Fruit fly (Drosophila melanogaster) whole organism, embryonic: Measurements from ENCODE around the gene bumpel.

ENCODE experiments used
- CG11085 ChIP-seq: fragments of 200-800 bp; sonication (Bioruptor generic); IDR thresholded peaks from 2 replicates; pipeline ENCODE4 v1.3.6; 2022; ENCODE audit warnings: missing biosample characterization, missing genetic modification characterization
- CG12391 ChIP-seq: fragments of 200-800 bp; sonication (Bioruptor generic); optimal IDR thresholded peaks from 3 replicates; lab custom pipeline; 2018; ENCODE audit warnings: missing biosample characterization, mild to moderate bottlenecking, missing genetic modification characterization, moderate library complexity
- CG12659 ChIP-seq: fragments of 200-800 bp; sonication (Bioruptor generic); optimal IDR thresholded peaks from 3 replicates; lab custom pipeline; 2017; ENCODE audit warnings: mild to moderate bottlenecking, missing biosample characterization, missing genetic modification reagents, missing genetic modification characterization
- CG13894 ChIP-seq: fragments of 200-800 bp; sonication (Bioruptor generic); optimal IDR thresholded peaks from 3 replicates; lab custom pipeline; 2018; ENCODE audit warnings: missing biosample characterization, mild to moderate bottlenecking, missing genetic modification characterization, moderate library complexity
- CG14860 ChIP-seq: fragments of 200-800 bp; sonication (Bioruptor generic); IDR thresholded peaks from 3 replicates; pipeline ENCODE4 v1.3.6; 2022; ENCODE audit warnings: missing biosample characterization, missing genetic modification characterization; ENCODE audit not compliant: partially characterized antibody
- CG15269 ChIP-seq: fragments of 200-800 bp; sonication (Bioruptor generic); optimal IDR thresholded peaks from 2 replicates; lab custom pipeline; 2018; ENCODE audit warnings: missing biosample characterization, mild to moderate bottlenecking, missing genetic modification characterization, moderate library complexity
- CG15479 ChIP-seq: fragments of 200-800 bp; sonication (Bioruptor generic); optimal IDR thresholded peaks from 3 replicates; lab custom pipeline; 2019; ENCODE audit warnings: missing biosample characterization, mild to moderate bottlenecking, missing genetic modification characterization, moderate library complexity
- CG17829 ChIP-seq: fragments of 200-800 bp; optimal IDR thresholded peaks from 2 replicates; lab custom pipeline; 2019; ENCODE audit warnings: missing biosample characterization, mild to moderate bottlenecking, missing genetic modification characterization, moderate library complexity
- CG2129 ChIP-seq: fragments of 200-800 bp; sonication (Bioruptor generic); IDR thresholded peaks from 2 replicates; pipeline ENCODE4 v1.3.6; 2022; ENCODE audit warnings: missing biosample characterization, missing genetic modification characterization; ENCODE audit not compliant: partially characterized antibody
- CG2202 ChIP-seq: fragments of 200-800 bp; sonication (Bioruptor generic); optimal IDR thresholded peaks from 2 replicates; lab custom pipeline; 2018; ENCODE audit warnings: missing biosample characterization, mild to moderate bottlenecking, missing genetic modification characterization
- CG30020 ChIP-seq: fragments of 200-800 bp; optimal IDR thresholded peaks from 2 replicates; lab custom pipeline; 2019; ENCODE audit warnings: missing biosample characterization, mild to moderate bottlenecking, missing genetic modification characterization, moderate library complexity
- CG32772 ChIP-seq: fragments of 200-800 bp; sonication (Bioruptor generic); IDR thresholded peaks from 2 replicates; pipeline ENCODE4 v1.3.6; 2022; ENCODE audit warnings: missing biosample characterization, missing genetic modification characterization
- CG34376 ChIP-seq: fragments of 200-800 bp; sonication (Bioruptor generic); optimal IDR thresholded peaks from 2 replicates; lab custom pipeline; 2018; ENCODE audit warnings: missing biosample characterization, mild to moderate bottlenecking, missing genetic modification characterization
- CG7839 ChIP-seq: fragments of 200-800 bp; sonication (Bioruptor generic); optimal IDR thresholded peaks from 3 replicates; lab custom pipeline; 2018; ENCODE audit warnings: missing biosample characterization, mild to moderate bottlenecking, missing genetic modification characterization, moderate library complexity
- CTCF ChIP-seq: fragments of 200-800 bp; sonication (Bioruptor generic); optimal IDR thresholded peaks from 2 replicates; lab custom pipeline; 2017; ENCODE audit warnings: missing biosample characterization, mild to moderate bottlenecking, missing genetic modification characterization, moderate library complexity
- D19A ChIP-seq: fragments of 200-800 bp; optimal IDR thresholded peaks from 3 replicates; lab custom pipeline; 2019; ENCODE audit warnings: missing biosample characterization, mild to moderate bottlenecking, missing genetic modification characterization, moderate library complexity
- Dp ChIP-seq: fragments of 200-800 bp; sonication (Bioruptor generic); optimal IDR thresholded peaks from 2 replicates; lab custom pipeline; 2018; ENCODE audit warnings: missing biosample characterization, mild to moderate bottlenecking, missing genetic modification characterization, moderate library complexity
- Ets65A ChIP-seq: fragments of 200-800 bp; sonication (Bioruptor generic); peaks from one replicate; lab custom pipeline; 2016; ENCODE audit warnings: missing biosample characterization, missing genetic modification characterization
- Fer1 ChIP-seq: fragments of 200-800 bp; sonication (Bioruptor generic); optimal IDR thresholded peaks from 2 replicates; lab custom pipeline; 2017; ENCODE audit warnings: missing biosample characterization, mild to moderate bottlenecking, missing genetic modification characterization
- H15 ChIP-seq: fragments of 200-800 bp; sonication (Bioruptor generic); IDR thresholded peaks from 3 replicates; pipeline ENCODE4 v1.3.6; 2022; ENCODE audit warnings: missing biosample characterization, missing genetic modification characterization
- HLH4C ChIP-seq: fragments of 200-800 bp; sonication (Bioruptor generic); IDR thresholded peaks from 3 replicates; pipeline ENCODE4 v1.3.6; 2022; ENCODE audit warnings: missing biosample characterization, missing genetic modification characterization; ENCODE audit not compliant: partially characterized antibody
- Hr3 ChIP-seq: fragments of 200-800 bp; sonication (Bioruptor generic); optimal IDR thresholded peaks from 3 replicates; lab custom pipeline; 2016; ENCODE audit warnings: missing biosample characterization, missing genetic modification characterization
- Mes4 ChIP-seq: fragments of 200-800 bp; sonication (Bioruptor generic); optimal IDR thresholded peaks from 2 replicates; lab custom pipeline; 2016; ENCODE audit warnings: missing biosample characterization, missing genetic modification characterization
- Nf-YB ChIP-seq: fragments of 200-800 bp; sonication (Bioruptor generic); optimal IDR thresholded peaks from 3 replicates; lab custom pipeline; 2019; ENCODE audit warnings: missing biosample characterization, mild to moderate bottlenecking, missing genetic modification characterization, moderate library complexity
- Spps ChIP-seq: fragments of 200-800 bp; sonication (Bioruptor generic); optimal IDR thresholded peaks from 2 replicates; lab custom pipeline; 2018; ENCODE audit warnings: missing biosample characterization, mild to moderate bottlenecking, missing genetic modification characterization
- Sry-δ ChIP-seq: fragments of 200-800 bp; sonication (Bioruptor generic); optimal IDR thresholded peaks from 2 replicates; lab custom pipeline; 2016; ENCODE audit warnings: missing biosample characterization, missing genetic modification characterization
- TFAM ChIP-seq: fragments of 200-800 bp; sonication (Bioruptor generic); optimal IDR thresholded peaks from 2 replicates; lab custom pipeline; 2017; ENCODE audit warnings: missing biosample characterization, missing genetic modification characterization, inconsistent platforms
- Tbp ChIP-seq: fragments of >200 bp; optimal IDR thresholded peaks from 2 replicates; lab custom pipeline; 2018; ENCODE audit warnings: missing biosample characterization, missing genetic modification characterization
- Xbp1 ChIP-seq: fragments of 200-800 bp; sonication (Bioruptor generic); optimal IDR thresholded peaks from 3 replicates; lab custom pipeline; 2016; ENCODE audit warnings: missing biosample characterization, mild to moderate bottlenecking, missing genetic modification characterization
- YL-1 ChIP-seq: fragments of 200-800 bp; sonication (Bioruptor generic); optimal IDR thresholded peaks from 3 replicates; lab custom pipeline; 2017; ENCODE audit warnings: missing biosample characterization, mild to moderate bottlenecking, missing genetic modification characterization
- abd-A ChIP-seq: fragments of 200-800 bp; sonication (Bioruptor generic); optimal IDR thresholded peaks from 3 replicates; lab custom pipeline; 2019; ENCODE audit warnings: missing biosample characterization, mild to moderate bottlenecking, missing genetic modification characterization, moderate library complexity
- ara ChIP-seq: fragments of 200-800 bp; sonication (Bioruptor generic); IDR thresholded peaks from 2 replicates; pipeline ENCODE4 v1.3.6; 2022; ENCODE audit warnings: missing biosample characterization, missing genetic modification characterization
- chinmo ChIP-seq: fragments of 200-800 bp; sonication (Bioruptor generic); IDR thresholded peaks from 4 replicates; pipeline ENCODE4 v1.3.6; 2022; ENCODE audit warnings: missing biosample characterization, missing genetic modification characterization; ENCODE audit not compliant: partially characterized antibody
- dm ChIP-seq: fragments of 200-800 bp; sonication (Bioruptor generic); optimal IDR thresholded peaks from 3 replicates; lab custom pipeline; 2016; ENCODE audit warnings: missing biosample characterization, missing genetic modification characterization
- emc ChIP-seq: fragments of 200-800 bp; sonication (Bioruptor generic); optimal IDR thresholded peaks from 2 replicates; lab custom pipeline; 2016; ENCODE audit warnings: missing biosample characterization, missing genetic modification characterization
- gfzf ChIP-seq: fragments of 200-800 bp; sonication (Bioruptor generic); optimal IDR thresholded peaks from 2 replicates; lab custom pipeline; 2016; ENCODE audit warnings: missing biosample characterization, mild to moderate bottlenecking, missing genetic modification characterization, moderate library complexity
- hkb ChIP-seq, 2 experiments: fragments of 200-800 bp in 1 of 2; fragments of >200 bp in 1 of 2; sonication (Bioruptor generic) in 1 of 2; IDR thresholded peaks in 1 of 2; optimal IDR thresholded peaks in 1 of 2; 2 replicates each; pipeline versions ENCODE4 v1.3.6 to Lab custom; 2017 to 2022; ENCODE audit warnings: missing biosample characterization in 1 of 2, missing genetic modification characterization in 1 of 2
- mld ChIP-seq: fragments of 200-800 bp; sonication (Bioruptor generic); IDR thresholded peaks from 3 replicates; pipeline ENCODE4 v1.3.6; 2022; ENCODE audit warnings: missing biosample characterization, missing genetic modification characterization; ENCODE audit not compliant: partially characterized antibody
- nmo ChIP-seq: fragments of 200-800 bp; sonication (Bioruptor generic); optimal IDR thresholded peaks from 2 replicates; lab custom pipeline; 2018; ENCODE audit warnings: missing biosample characterization, mild to moderate bottlenecking, missing genetic modification characterization, moderate library complexity
- odd ChIP-seq: fragments of 200-800 bp; sonication (Bioruptor generic); optimal IDR thresholded peaks from 2 replicates; lab custom pipeline; 2017; ENCODE audit warnings: missing biosample characterization, mild to moderate bottlenecking, missing genetic modification characterization
- pb ChIP-seq: fragments of 200-800 bp; sonication (Bioruptor generic); optimal IDR thresholded peaks from 3 replicates; lab custom pipeline; 2016; ENCODE audit warnings: missing biosample characterization, missing genetic modification characterization
- pzg ChIP-seq: fragments of 200-800 bp; sonication (Bioruptor generic); optimal IDR thresholded peaks from 3 replicates; lab custom pipeline; 2018; ENCODE audit warnings: missing biosample characterization, mild to moderate bottlenecking, missing genetic modification characterization, moderate library complexity
- salm ChIP-seq: fragments of 200-800 bp; sonication (Bioruptor generic); optimal IDR thresholded peaks from 2 replicates; lab custom pipeline; 2018; ENCODE audit warnings: missing biosample characterization, mild to moderate bottlenecking, missing genetic modification characterization
- ssp ChIP-seq: fragments of 200-800 bp; sonication (Bioruptor generic); IDR thresholded peaks from 2 replicates; pipeline ENCODE4 v1.3.6; 2022; ENCODE audit warnings: missing biosample characterization, missing genetic modification characterization
- sug ChIP-seq: fragments of 200-800 bp; optimal IDR thresholded peaks from 2 replicates; lab custom pipeline; 2019; ENCODE audit warnings: missing biosample characterization, mild to moderate bottlenecking, missing genetic modification characterization, moderate library complexity
- vnd ChIP-seq: fragments of 200-800 bp; sonication (Bioruptor generic); IDR thresholded peaks from 3 replicates; pipeline ENCODE4 v1.3.6; 2022; ENCODE audit warnings: missing biosample characterization, missing genetic modification characterization; ENCODE audit not compliant: partially characterized antibody
- z ChIP-seq: fragments of 200-800 bp; sonication (Bioruptor generic); IDR thresholded peaks from 3 replicates; pipeline ENCODE4 v1.3.6; 2022; ENCODE audit warnings: missing biosample characterization, missing genetic modification characterization
- zfh2 ChIP-seq: fragments of 200-800 bp; sonication (Bioruptor generic); optimal IDR thresholded peaks from 2 replicates; lab custom pipeline; 2016; ENCODE audit warnings: missing biosample characterization, missing genetic modification characterization

bumpel gene

DNA sequence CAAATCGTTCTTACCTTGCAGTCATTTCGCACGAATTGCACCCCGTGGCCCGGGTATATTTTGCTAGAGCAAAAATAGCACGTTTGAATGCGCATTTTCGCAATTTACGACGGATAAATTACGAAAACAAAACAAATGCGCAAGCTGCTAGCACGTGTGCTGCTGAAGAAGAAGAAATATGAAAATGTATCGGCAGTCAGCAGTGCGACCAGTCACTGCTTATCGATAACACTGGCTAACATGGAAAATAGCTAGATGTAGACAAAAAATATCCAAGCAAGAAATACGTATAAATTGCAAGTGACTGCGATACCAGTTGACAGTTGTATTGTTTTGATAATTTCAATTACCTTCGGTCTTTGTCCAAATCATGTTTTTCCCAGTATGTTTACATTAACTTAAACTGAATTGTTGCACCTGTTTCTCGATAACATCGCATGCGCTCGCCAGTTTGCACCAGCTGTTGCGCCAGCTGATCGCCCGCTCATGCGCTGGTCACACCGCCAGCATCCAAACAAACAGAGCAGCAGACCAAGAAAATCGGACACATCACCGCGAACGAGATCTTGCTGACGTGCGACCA is 13.0 kb upstream of the bumpel start, which contains the start of the genes RpL24-like and CG5276 (continued):
- peak; percentile 90 for TF ChIP-seq pzg (GFP tag; lab: Kevin White, UChicago)
- peak; percentile 83 for TF ChIP-seq CG30020
- TF ChIP-seq sug (tag; lab: Kevin White, UChicago) = peak; percentile 57
- no peak for TF ChIP-seq Mes4 (GFP tag; lab: Kevin White, UChicago)
- peak; percentile 74 for TF ChIP-seq gfzf (GFP tag; lab: Kevin White, UChicago)
- no peak for TF ChIP-seq emc (GFP tag; lab: Kevin White, UChicago)
- peak; percentile 9 for TF ChIP-seq Nf-YB (GFP tag; lab: Kevin White, UChicago)
- TF ChIP-seq ara (GFP tag; lab: Robert Waterston, UW) = no peak
- TF ChIP-seq CG2202 = no peak
- no peak for TF ChIP-seq CG34376 (GFP tag; lab: Kevin White, UChicago)
- TF ChIP-seq CG2129 = 0 out of 2 replicates have a peak, but pooled peaks have one; percentile 16
- TF ChIP-seq ssp (GFP tag; lab: Robert Waterston, UW) = peak; percentile 88
- TF ChIP-seq CG13894 (tag; lab: Kevin White, UChicago) = no peak
- TF ChIP-seq chinmo (GFP tag; lab: Robert Waterston, UW) = 0 out of 4 replicates have a peak, but pooled peaks have one; percentile 60
- TF ChIP-seq vnd (GFP tag; lab: Robert Waterston, UW) = peak; percentile 65
- TF ChIP-seq Sry-δ (GFP tag; lab: Kevin White, UChicago) = peak; percentile 80
- peak; percentile 30 for TF ChIP-seq CG12391 (tag; lab: Kevin White, UChicago)
- TF ChIP-seq HLH4C = peak; percentile 57; the same call in 2 of the 3 replicates
- TF ChIP-seq YL-1 (GFP tag; lab: Kevin White, UChicago) = peak; percentile 87
- TF ChIP-seq Tbp = peak; percentile 76
- no peak for TF ChIP-seq Spps (tag; lab: Kevin White, UChicago)
- peak; percentile 80 for TF ChIP-seq nmo (GFP tag; lab: Kevin White, UChicago)
- peak; percentile 16 for TF ChIP-seq Fer1 (GFP tag; lab: Kevin White, UChicago)
- no peak for TF ChIP-seq abd-A (tag; lab: Kevin White, UChicago)
- no peak for TF ChIP-seq salm (tag; lab: Kevin White, UChicago)
- TF ChIP-seq CG17829 (tag; lab: Kevin White, UChicago) = peak; percentile 47
- peak; percentile 95 for TF ChIP-seq CG15479 (GFP tag; lab: Kevin White, UChicago)
- no peak for TF ChIP-seq pb (GFP tag; lab: Kevin White, UChicago)
- peak; percentile 68 for TF ChIP-seq hkb (optimal IDR thresholded peaks at IDR 0.05; lab: Kevin White, UChicago)
- no peak for TF ChIP-seq hkb (GFP tag; IDR thresholded peaks at IDR 0.05; lab: Robert Waterston, UW)
- TF ChIP-seq CG14860 (GFP tag; lab: Robert Waterston, UW) = peak; percentile 52; the same call in 1 of the 3 replicates
- peak; percentile 98 for TF ChIP-seq dm (GFP tag; lab: Kevin White, UChicago)
- no peak for TF ChIP-seq CTCF
- no peak for TF ChIP-seq mld (GFP tag; lab: Robert Waterston, UW)
- no peak for TF ChIP-seq z (GFP tag; lab: Robert Waterston, UW)

DNA sequence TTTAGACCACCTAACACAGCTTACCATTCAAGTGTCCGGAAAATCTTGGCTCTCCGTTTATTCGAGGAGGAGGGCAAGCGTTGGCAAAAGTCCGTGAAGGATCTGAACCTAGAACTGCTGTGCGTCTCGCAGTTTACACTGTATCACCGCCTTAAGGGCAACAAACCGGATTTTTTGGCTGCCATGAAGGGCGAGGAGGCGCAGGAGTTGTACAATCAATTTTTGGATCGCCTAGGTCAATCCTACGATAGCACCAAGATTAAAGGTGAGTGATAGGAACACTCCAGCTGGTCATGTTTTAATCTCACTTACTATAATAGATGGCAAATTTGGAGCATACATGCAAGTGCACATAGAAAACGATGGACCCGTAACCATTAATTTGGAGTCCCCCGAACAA is 11.8 kb upstream of the bumpel start:
- TF ChIP-seq zfh2 = no peak
- peak; percentile 58 for TF ChIP-seq Ets65A
- TF ChIP-seq, all 482 proteins: peak for 1

DNA sequence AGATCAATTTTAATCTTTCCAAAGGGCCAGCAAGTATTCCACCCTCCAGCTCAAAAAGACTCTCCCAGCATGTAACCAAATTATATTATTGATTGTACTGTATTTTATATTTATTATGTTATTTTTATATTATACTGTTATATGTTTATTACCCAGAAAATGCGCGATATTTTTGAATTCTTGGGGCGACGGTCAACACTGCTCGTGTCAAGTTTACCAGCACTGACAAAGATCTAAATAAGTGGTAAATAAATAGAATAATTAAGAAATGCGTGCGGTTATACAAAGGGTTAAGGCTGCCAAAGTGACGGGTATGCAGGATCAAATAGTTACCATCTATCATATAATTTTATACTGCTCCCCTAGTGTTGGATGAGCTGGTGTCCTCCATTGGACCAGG is 11.3 kb upstream of the bumpel start, which contains the start of gene Dtd:
TSS of gene Dtd (plus strand) at position 248 of the 400 bp plus-strand sequence.
- TF ChIP-seq CG7839 (no peak), Hr3 (GFP tag; lab: Kevin White, UChicago) (no peak), CG12659 (GFP tag; lab: Kevin White, UChicago) (peak; percentile 24), D19A (tag; lab: Kevin White, UChicago) (no peak), Dp (GFP tag; lab: Kevin White, UChicago) (peak; percentile 85), CG32772 (GFP tag; lab: Robert Waterston, UW) (no peak), TFAM (GFP tag; lab: Kevin White, UChicago) (no peak), Xbp1 (GFP tag; lab: Kevin White, UChicago) (no peak), H15 (GFP tag; lab: Robert Waterston, UW) (no peak), CG15269 (tag; lab: Kevin White, UChicago) (no peak), CG11085 (no peak), odd (GFP tag; lab: Kevin White, UChicago) (no peak), chinmo (GFP tag; lab: Robert Waterston, UW) (0 out of 4 replicates have a peak, but pooled peaks have one; percentile 22)
